Fruit fly (Drosophila melanogaster) whole organism, embryonic: ENCODE data around the gene CG10286.

Experiments
- Antp ChIP-seq: fragments of 200-800 bp; sonication (Bioruptor generic); optimal IDR thresholded peaks from 3 replicates; lab custom pipeline; 2016; ENCODE audit warnings: missing biosample characterization, missing genetic modification characterization
- B-H1 ChIP-seq: fragments of 200-800 bp; sonication (Bioruptor generic); IDR thresholded peaks from 3 replicates; pipeline ENCODE4 v1.3.6; 2022; ENCODE audit warnings: missing biosample characterization, missing genetic modification characterization
- Bdp1 ChIP-seq: fragments of 200-800 bp; sonication (Bioruptor generic); optimal IDR thresholded peaks from 3 replicates; lab custom pipeline; 2016; ENCODE audit warnings: missing biosample characterization, missing genetic modification characterization
- CG10147 ChIP-seq: fragments of 200-800 bp; sonication (Bioruptor generic); optimal IDR thresholded peaks from 2 replicates; lab custom pipeline; 2019; ENCODE audit warnings: missing biosample characterization, mild to moderate bottlenecking, missing genetic modification characterization, moderate library complexity
- CG10267 ChIP-seq: fragments of 200-800 bp; sonication (Bioruptor generic); optimal IDR thresholded peaks from 2 replicates; lab custom pipeline; 2018; ENCODE audit warnings: missing biosample characterization, mild to moderate bottlenecking, missing genetic modification characterization, moderate library complexity
- CG10979 ChIP-seq: fragments of 200-800 bp; sonication (Bioruptor generic); optimal IDR thresholded peaks from 2 replicates; lab custom pipeline; 2018; ENCODE audit warnings: missing biosample characterization, mild to moderate bottlenecking, missing genetic modification characterization, moderate library complexity
- CG11398 ChIP-seq: fragments of 200-800 bp; sonication (Bioruptor generic); optimal IDR thresholded peaks from 2 replicates; lab custom pipeline; 2016; ENCODE audit warnings: missing biosample characterization, missing genetic modification characterization
- CG11504 ChIP-seq: fragments of 200-800 bp; sonication (Bioruptor generic); optimal IDR thresholded peaks from 3 replicates; lab custom pipeline; 2019; ENCODE audit warnings: missing biosample characterization, mild to moderate bottlenecking, missing genetic modification characterization, moderate library complexity
- CG14441 ChIP-seq: fragments of 200-800 bp; sonication (Bioruptor generic); IDR thresholded peaks from 2 replicates; pipeline ENCODE4 v1.3.6; 2022; ENCODE audit warnings: missing biosample characterization, missing genetic modification characterization
- CG14965 ChIP-seq: fragments of 200-800 bp; sonication (Bioruptor generic); optimal IDR thresholded peaks from 2 replicates; lab custom pipeline; 2016; ENCODE audit warnings: missing biosample characterization, missing genetic modification characterization, borderline replicate concordance
- CG15479 ChIP-seq: fragments of 200-800 bp; sonication (Bioruptor generic); optimal IDR thresholded peaks from 3 replicates; lab custom pipeline; 2019; ENCODE audit warnings: missing biosample characterization, mild to moderate bottlenecking, missing genetic modification characterization, moderate library complexity
- CG15696 ChIP-seq: fragments of 200-800 bp; sonication (Bioruptor generic); optimal IDR thresholded peaks from 2 replicates; lab custom pipeline; 2019; ENCODE audit warnings: missing biosample characterization, mild to moderate bottlenecking, missing genetic modification characterization, moderate library complexity
- CG1832 ChIP-seq: fragments of 200-800 bp; sonication (Bioruptor generic); optimal IDR thresholded peaks from 2 replicates; lab custom pipeline; 2017; ENCODE audit warnings: missing biosample characterization, mild to moderate bottlenecking, missing genetic modification characterization, inconsistent platforms
- CG2116 ChIP-seq: fragments of 200-800 bp; sonication (Bioruptor generic); optimal IDR thresholded peaks from 3 replicates; lab custom pipeline; 2018; ENCODE audit warnings: missing biosample characterization, mild to moderate bottlenecking, missing genetic modification characterization
- CG2875 ChIP-seq: fragments of 200-800 bp; sonication (Bioruptor generic); optimal IDR thresholded peaks from 2 replicates; lab custom pipeline; 2017; ENCODE audit warnings: missing biosample characterization, mild to moderate bottlenecking, missing genetic modification characterization, missing genetic modification reagents
- CG32772 ChIP-seq: fragments of 200-800 bp; sonication (Bioruptor generic); IDR thresholded peaks from 2 replicates; pipeline ENCODE4 v1.3.6; 2022; ENCODE audit warnings: missing biosample characterization, missing genetic modification characterization
- CG3281 ChIP-seq: fragments of 200-800 bp; sonication (Bioruptor generic); optimal IDR thresholded peaks from 3 replicates; lab custom pipeline; 2017; ENCODE audit warnings: missing biosample characterization, mild to moderate bottlenecking, missing genetic modification characterization
- CG3726 ChIP-seq: fragments of 200-800 bp; sonication (Bioruptor generic); IDR thresholded peaks from 3 replicates; pipeline ENCODE4, ENCODE4 v1.3.6; 2022; ENCODE audit warnings: missing biosample characterization, missing genetic modification characterization
- CG3995 ChIP-seq: fragments of 200-800 bp; sonication (Bioruptor generic); optimal IDR thresholded peaks from 3 replicates; lab custom pipeline; 2016; ENCODE audit warnings: missing biosample characterization, missing genetic modification characterization
- CG4328 ChIP-seq: fragments of 200-800 bp; sonication (Bioruptor generic); optimal IDR thresholded peaks from 3 replicates; lab custom pipeline; 2017; ENCODE audit warnings: missing biosample characterization, missing genetic modification reagents, missing genetic modification characterization
- CG4707 ChIP-seq: fragments of 200-800 bp; sonication (Bioruptor generic); optimal IDR thresholded peaks from 2 replicates; lab custom pipeline; 2018; ENCODE audit warnings: missing biosample characterization, mild to moderate bottlenecking, missing genetic modification characterization, moderate library complexity
- CG7987 ChIP-seq: fragments of 200-800 bp; sonication (Bioruptor generic); optimal IDR thresholded peaks from 2 replicates; lab custom pipeline; 2018; ENCODE audit warnings: missing biosample characterization, mild to moderate bottlenecking, missing genetic modification characterization, moderate library complexity
- CG8388 ChIP-seq: fragments of 200-800 bp; sonication (Bioruptor generic); optimal IDR thresholded peaks from 2 replicates; lab custom pipeline; 2019; ENCODE audit warnings: missing biosample characterization, mild to moderate bottlenecking, missing genetic modification characterization, moderate library complexity
- CG9727 ChIP-seq: fragments of 200-800 bp; sonication (Bioruptor generic); optimal IDR thresholded peaks from 3 replicates; lab custom pipeline; 2017; ENCODE audit warnings: missing biosample characterization, mild to moderate bottlenecking, missing genetic modification characterization
- CG9876 ChIP-seq: fragments of 200-800 bp; sonication (Bioruptor generic); optimal IDR thresholded peaks from 2 replicates; lab custom pipeline; 2016; ENCODE audit warnings: missing biosample characterization, missing genetic modification characterization
- CG9932 ChIP-seq: fragments of 200-800 bp; sonication (Bioruptor generic); IDR thresholded peaks from 2 replicates; pipeline ENCODE4 v1.3.6; 2022; ENCODE audit warnings: missing biosample characterization, missing genetic modification characterization
- CHES-1-like ChIP-seq: fragments of 200-800 bp; sonication (Bioruptor generic); optimal IDR thresholded peaks from 2 replicates; lab custom pipeline; 2016; ENCODE audit warnings: missing biosample characterization, missing genetic modification characterization
- Dad ChIP-seq: fragments of 200-800 bp; sonication (Bioruptor generic); optimal IDR thresholded peaks from 3 replicates; lab custom pipeline; 2016; ENCODE audit warnings: missing biosample characterization, missing genetic modification characterization
- Dref ChIP-seq: fragments of 200-800 bp; sonication (Bioruptor generic); IDR thresholded peaks from 2 replicates; pipeline ENCODE4 v1.3.6; 2022; ENCODE audit warnings: missing biosample characterization, missing genetic modification characterization
- Mrtf ChIP-seq: fragments of 200-800 bp; sonication (Bioruptor generic); IDR thresholded peaks from 3 replicates; pipeline ENCODE4 v1.3.6; 2022; ENCODE audit warnings: missing biosample characterization, missing genetic modification characterization
- NFAT ChIP-seq: fragments of 200-800 bp; sonication (Bioruptor generic); IDR thresholded peaks from 2 replicates; pipeline ENCODE4 v1.3.6; 2022; ENCODE audit warnings: missing biosample characterization, missing genetic modification characterization
- Optix ChIP-seq: fragments of 200-800 bp; sonication (Bioruptor generic); IDR thresholded peaks from 3 replicates; pipeline ENCODE4 v1.3.6; 2022; ENCODE audit warnings: missing biosample characterization, missing genetic modification characterization
- Poxn ChIP-seq: fragments of 200-800 bp; sonication (Bioruptor generic); IDR thresholded peaks from 2 replicates; pipeline ENCODE4 v1.3.6; 2022; ENCODE audit warnings: missing biosample characterization, missing genetic modification characterization
- Taf1 ChIP-seq: fragments of 200-800 bp; sonication (Bioruptor generic); IDR thresholded peaks from 2 replicates; pipeline ENCODE4 v1.3.6; 2022; ENCODE audit warnings: missing biosample characterization, missing genetic modification characterization
- Xbp1 ChIP-seq: fragments of 200-800 bp; sonication (Bioruptor generic); optimal IDR thresholded peaks from 3 replicates; lab custom pipeline; 2016; ENCODE audit warnings: missing biosample characterization, mild to moderate bottlenecking, missing genetic modification characterization
- aop ChIP-seq: fragments of 200-800 bp; sonication (Bioruptor generic); IDR thresholded peaks from 2 replicates; pipeline ENCODE4 v1.3.6; 2022; ENCODE audit warnings: missing biosample characterization, missing genetic modification characterization
- az2 ChIP-seq: fragments of 200-800 bp; sonication (Bioruptor generic); optimal IDR thresholded peaks from 3 replicates; lab custom pipeline; 2016; ENCODE audit warnings: missing biosample characterization, missing genetic modification characterization
- dimm ChIP-seq: fragments of 200-800 bp; sonication (Bioruptor generic); IDR thresholded peaks from 2 replicates; pipeline ENCODE4 v1.3.6; 2022; ENCODE audit warnings: missing biosample characterization, missing genetic modification characterization
- dysf ChIP-seq: fragments of 200-800 bp; sonication (Bioruptor generic); IDR thresholded peaks from 3 replicates; pipeline ENCODE4 v1.3.6; 2022; ENCODE audit warnings: missing biosample characterization, missing genetic modification characterization
- emc ChIP-seq: fragments of 200-800 bp; sonication (Bioruptor generic); optimal IDR thresholded peaks from 2 replicates; lab custom pipeline; 2016; ENCODE audit warnings: missing biosample characterization, missing genetic modification characterization
- fd3F ChIP-seq: fragments of 200-800 bp; sonication (Bioruptor generic); optimal IDR thresholded peaks from 2 replicates; lab custom pipeline; 2018; ENCODE audit warnings: missing biosample characterization, mild to moderate bottlenecking, missing genetic modification characterization, moderate library complexity
- ftz-f1 ChIP-seq: fragments of 200-800 bp; sonication (Bioruptor generic); optimal IDR thresholded peaks from 2 replicates; lab custom pipeline; 2016; ENCODE audit warnings: missing biosample characterization, missing genetic modification characterization
- hb ChIP-seq: fragments of 200-800 bp; sonication (Bioruptor generic); IDR thresholded peaks from 3 replicates; pipeline ENCODE4 v1.3.6; 2022; ENCODE audit warnings: missing biosample characterization, missing genetic modification characterization; ENCODE audit not compliant: partially characterized antibody
- klu ChIP-seq: fragments of 200-800 bp; sonication (Bioruptor generic); IDR thresholded peaks from 2 replicates; pipeline ENCODE4 v1.3.6; 2022; ENCODE audit warnings: missing biosample characterization, missing genetic modification characterization
- lbe ChIP-seq: fragments of 200-800 bp; sonication (Bioruptor generic); optimal IDR thresholded peaks from 2 replicates; lab custom pipeline; 2016; ENCODE audit warnings: missing biosample characterization, mild to moderate bottlenecking, missing genetic modification characterization
- mirr ChIP-seq: fragments of 200-800 bp; sonication (Bioruptor generic); optimal IDR thresholded peaks from 3 replicates; lab custom pipeline; 2018; ENCODE audit warnings: missing biosample characterization, mild to moderate bottlenecking, missing genetic modification characterization
- oc ChIP-seq: fragments of 200-800 bp; sonication (Bioruptor generic); optimal IDR thresholded peaks from 2 replicates; lab custom pipeline; 2018; ENCODE audit warnings: missing biosample characterization, mild to moderate bottlenecking, missing genetic modification characterization, moderate library complexity
- psq ChIP-seq: fragments of 200-800 bp; sonication (Bioruptor generic); optimal IDR thresholded peaks from 2 replicates; lab custom pipeline; 2017; ENCODE audit warnings: missing biosample characterization, missing genetic modification characterization
- pum ChIP-seq: fragments of 200-800 bp; sonication (Bioruptor generic); optimal IDR thresholded peaks from 2 replicates; lab custom pipeline; 2016; ENCODE audit warnings: missing biosample characterization, missing genetic modification characterization
- pzg ChIP-seq: fragments of 200-800 bp; sonication (Bioruptor generic); optimal IDR thresholded peaks from 3 replicates; lab custom pipeline; 2018; ENCODE audit warnings: missing biosample characterization, mild to moderate bottlenecking, missing genetic modification characterization, moderate library complexity
- ssp ChIP-seq: fragments of 200-800 bp; sonication (Bioruptor generic); IDR thresholded peaks from 2 replicates; pipeline ENCODE4 v1.3.6; 2022; ENCODE audit warnings: missing biosample characterization, missing genetic modification characterization
- zfh1 ChIP-seq: fragments of 200-800 bp; sonication (Bioruptor generic); IDR thresholded peaks from 3 replicates; pipeline ENCODE4 v1.3.6; 2022; ENCODE audit warnings: missing biosample characterization, missing genetic modification characterization

The CG10286 gene

DNA sequence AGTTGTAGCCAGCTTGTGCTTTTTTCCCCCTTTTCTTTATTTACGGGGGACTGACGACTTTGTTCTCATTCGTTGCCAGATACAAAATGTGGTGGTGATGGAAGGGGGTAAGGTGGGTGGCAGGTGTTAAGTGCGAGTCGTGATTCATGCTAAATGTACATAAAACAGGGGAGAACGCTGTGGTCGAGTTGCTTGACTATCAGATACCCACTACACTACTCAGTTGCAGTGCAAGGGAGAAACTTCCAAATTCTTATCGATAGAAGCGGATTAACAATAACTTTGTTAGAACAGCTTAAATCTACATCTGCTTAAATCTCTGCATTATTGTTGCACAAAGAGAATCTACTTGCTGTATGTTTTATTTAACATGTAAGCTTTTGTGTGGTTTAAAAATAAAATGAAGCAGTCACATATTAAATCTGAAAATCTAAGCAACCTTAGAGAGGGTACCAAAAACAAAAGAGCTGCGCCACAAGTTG lies 28.9 kb downstream of the CG10286 start (continued):
- no peak for TF ChIP-seq CG4707 (GFP tag; lab: Kevin White, UChicago)
- no peak for TF ChIP-seq psq
- no peak for TF ChIP-seq CG1832
- TF ChIP-seq az2 (GFP tag; lab: Kevin White, UChicago) = no peak
- no peak for TF ChIP-seq aop (GFP tag; lab: Robert Waterston, UW)
- TF ChIP-seq NFAT (GFP tag; lab: Robert Waterston, UW) = no peak
- no peak for TF ChIP-seq CG3726 (GFP tag; lab: Robert Waterston, UW)
- peak; percentile 58; the same call in 1 of the 3 replicates for TF ChIP-seq hb (GFP tag; lab: Robert Waterston, UW)
- peak; percentile 28; the same call in 1 of the 2 replicates for TF ChIP-seq ssp (GFP tag; lab: Robert Waterston, UW)
- no peak for TF ChIP-seq Bdp1
- TF ChIP-seq mirr = no peak
- TF ChIP-seq dysf = 0 out of 3 replicates have a peak, but pooled peaks have one; percentile 52
- no peak for TF ChIP-seq dimm (GFP tag; lab: Robert Waterston, UW)
- TF ChIP-seq CG11504 = peak; percentile 53
- peak; percentile 6 for TF ChIP-seq CG10979 (tag; lab: Kevin White, UChicago)
- TF ChIP-seq Dref = no peak
- no peak for TF ChIP-seq Poxn (GFP tag; lab: Robert Waterston, UW)
- TF ChIP-seq pum = no peak
- TF ChIP-seq CG15479 (GFP tag; lab: Kevin White, UChicago) = no peak
- peak; percentile 32 for TF ChIP-seq CG3281
- no peak for TF ChIP-seq oc (tag; lab: Kevin White, UChicago)
- TF ChIP-seq zfh1 = no peak
- no peak for TF ChIP-seq CG9932 (GFP tag; lab: Robert Waterston, UW)
- no peak for TF ChIP-seq klu (GFP tag; lab: Robert Waterston, UW)
- no peak for TF ChIP-seq CG4328 (GFP tag; lab: Kevin White, UChicago)
- TF ChIP-seq emc (GFP tag; lab: Kevin White, UChicago) = no peak
- TF ChIP-seq CG15696 (tag; lab: Kevin White, UChicago) = no peak
- no peak for TF ChIP-seq CG10267 (tag; lab: Kevin White, UChicago)
- TF ChIP-seq CG7987 (GFP tag; lab: Kevin White, UChicago) = no peak
- TF ChIP-seq CG3995 (GFP tag; lab: Kevin White, UChicago) = no peak
- TF ChIP-seq B-H1 (GFP tag; lab: Robert Waterston, UW) = no peak
- no peak for TF ChIP-seq Mrtf (GFP tag; lab: Robert Waterston, UW)
- no peak for TF ChIP-seq CG2875
- TF ChIP-seq CG11398 (GFP tag; lab: Kevin White, UChicago) = no peak
- TF ChIP-seq CG9727 (GFP tag; lab: Kevin White, UChicago) = no peak
- TF ChIP-seq Dad (GFP tag; lab: Kevin White, UChicago) = no peak
- no peak for TF ChIP-seq CHES-1-like (GFP tag; lab: Kevin White, UChicago)
- TF ChIP-seq CG8388 (GFP tag; lab: Kevin White, UChicago) = no peak
- TF ChIP-seq CG10147 = no peak
- TF ChIP-seq ftz-f1 (GFP tag; lab: Kevin White, UChicago) = no peak
- no peak for TF ChIP-seq Optix
- TF ChIP-seq CG14965 = no peak
- no peak for TF ChIP-seq CG14441 (GFP tag; lab: Robert Waterston, UW)
- no peak for TF ChIP-seq CG32772
- TF ChIP-seq CG2116 (GFP tag; lab: Kevin White, UChicago) = no peak
- no peak for TF ChIP-seq Xbp1 (GFP tag; lab: Kevin White, UChicago)
- TF ChIP-seq Taf1 (GFP tag; lab: Robert Waterston, UW) = no peak
- no peak for TF ChIP-seq pzg (GFP tag; lab: Kevin White, UChicago)
- no peak for TF ChIP-seq Antp (GFP tag; lab: Kevin White, UChicago)
- no peak for TF ChIP-seq CG9876
- no peak for TF ChIP-seq lbe (GFP tag; lab: Kevin White, UChicago)
- no peak for TF ChIP-seq fd3F (GFP tag; lab: Kevin White, UChicago)
